Worm (Caenorhabditis elegans) whole organism, L1 larva: Measurements from ENCODE around the gene Y66H1A.8.

Source experiments
- egl-27 ChIP-seq, 2 experiments: fragments of 150-350 bp in 1 of 2; sonication (generic microtip); optimal IDR thresholded peaks; 3 replicates each; lab custom pipeline; 2017 to 2018; ENCODE audit warnings: missing biosample characterization in 2 of 2, missing genetic modification characterization in 2 of 2, missing genetic modification reagents in 2 of 2
- mdl-1 ChIP-seq, 2 experiments: fragments of 150-350 bp; optimal IDR thresholded peaks; 2 replicates each; lab custom pipeline; 2014 to 2017; ENCODE audit warnings: missing biosample characterization in 2 of 2, missing genetic modification characterization in 2 of 2, inconsistent platforms in 1 of 2
- nhr-19 ChIP-seq: fragments of 200-800 bp; sonication (Bioruptor generic); conservative IDR thresholded peaks from 2 replicates; pipeline ENCODE4 v1.3.6; 2022; ENCODE audit warnings: missing genetic modification characterization, missing compliant biosample characterization
- rnt-1 ChIP-seq: sonication (generic microtip); optimal IDR thresholded peaks from 2 replicates; lab custom pipeline; 2016; ENCODE audit warnings: mild to moderate bottlenecking, missing genetic modification characterization, moderate library complexity, missing compliant biosample characterization
- sptf-1 ChIP-seq: fragments of 150-350 bp; optimal IDR thresholded peaks from 2 replicates; lab custom pipeline; 2014; ENCODE audit warnings: missing biosample characterization, missing genetic modification characterization
- sup-37 ChIP-seq: fragments of 200-800 bp; sonication (Bioruptor generic); optimal IDR thresholded peaks from 2 replicates; lab custom pipeline; 2018; ENCODE audit warnings: mild to moderate bottlenecking, missing genetic modification characterization, missing compliant biosample characterization
- unc-62 ChIP-seq: fragments of 150-350 bp; optimal IDR thresholded peaks from 2 replicates; lab custom pipeline; 2014; ENCODE audit warnings: missing biosample characterization, missing genetic modification reagents, missing genetic modification characterization

DNA sequence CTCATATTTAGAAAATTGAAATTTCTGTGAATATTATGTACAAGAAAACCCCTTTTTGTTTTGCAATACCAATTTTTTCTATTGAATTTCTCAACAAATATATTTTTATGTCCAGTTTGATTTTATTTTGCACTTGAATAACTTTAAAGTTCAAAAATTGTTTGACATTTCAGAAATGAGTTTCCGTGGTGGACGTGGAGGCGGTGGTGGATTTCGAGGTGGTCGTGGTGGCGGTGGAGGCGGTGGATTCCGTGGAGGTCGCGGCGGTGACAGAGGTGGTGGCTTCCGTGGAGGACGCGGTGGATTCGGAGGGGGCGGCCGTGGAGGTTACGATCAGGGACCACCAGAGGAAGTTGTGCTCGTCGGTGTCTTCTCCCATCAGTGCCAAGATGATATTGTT lies 28.7 kb downstream of the Y66H1A.8 start, which contains the start of gene garr-1:
- TF ChIP-seq sup-37 (GFP tag; lab: Kevin White, UChicago) (no peak), sptf-1 (no peak), nhr-19 (GFP tag; lab: Robert Waterston, UW) (no peak), unc-62 (GFP tag; lab: Kevin White, UChicago) (no peak), mdl-1 (tag; optimal IDR thresholded peaks at IDR 0.05; lab: Kevin White, UChicago) (no peak), rnt-1 (tag; lab: Kevin White, UChicago) (no peak), egl-27 (tag; optimal IDR thresholded peaks at IDR 0.05; lab: Kevin White, UChicago) (no peak)
